Worm (Caenorhabditis elegans) whole organism, L4 larva: ENCODE results near the gene Y56A3A.22.

Experiments
- F26F4.8 ChIP-seq: fragments of 200-800 bp; sonication (Bioruptor generic); conservative IDR thresholded peaks from 2 replicates; pipeline ENCODE4 v1.3.6; 2022; ENCODE audit warnings: missing genetic modification characterization, missing compliant biosample characterization
- F37D6.2 ChIP-seq: sonication (generic microtip); optimal IDR thresholded peaks from 2 replicates; lab custom pipeline; 2016; ENCODE audit warnings: mild to moderate bottlenecking, missing genetic modification characterization, missing compliant biosample characterization
- F44E2.7 ChIP-seq: fragments of 200-800 bp; sonication (Bioruptor generic); IDR thresholded peaks from 2 replicates; pipeline ENCODE4 v2.1.2; 2022; ENCODE audit warnings: missing genetic modification characterization, missing compliant biosample characterization
- F49E8.2 ChIP-seq: sonication (generic microtip); optimal IDR thresholded peaks from 2 replicates; lab custom pipeline; 2016; ENCODE audit warnings: missing compliant biosample characterization, mild to moderate bottlenecking, missing genetic modification characterization, borderline replicate concordance
- T20F7.1 ChIP-seq: fragments of 200-800 bp; sonication (Bioruptor generic); optimal IDR thresholded peaks from 2 replicates; lab custom pipeline; 2018; ENCODE audit warnings: mild to moderate bottlenecking, missing genetic modification characterization, missing compliant biosample characterization
- T26A8.4 ChIP-seq: fragments of 200-800 bp; sonication (Bioruptor generic); IDR thresholded peaks from 2 replicates; pipeline ENCODE4 v1.3.6; 2022; ENCODE audit warnings: missing genetic modification characterization, missing compliant biosample characterization
- Y5F2A.4 ChIP-seq: fragments of 200-800 bp; sonication (Bioruptor generic); optimal IDR thresholded peaks from 2 replicates; lab custom pipeline; 2018; ENCODE audit warnings: mild to moderate bottlenecking, missing genetic modification characterization, missing compliant biosample characterization
- ZK546.5 ChIP-seq, 2 experiments: sonication (generic microtip); optimal IDR thresholded peaks; 2 replicates each; lab custom pipeline; 2017; ENCODE audit warnings: missing biosample characterization in 2 of 2, missing genetic modification characterization in 2 of 2
- aha-1 ChIP-seq: fragments of 150-350 bp; peaks from one replicate; lab custom pipeline; 2014; ENCODE audit warnings: missing biosample characterization, missing genetic modification characterization
- ceh-20 ChIP-seq: fragments of 200-800 bp; sonication (Bioruptor generic); IDR thresholded peaks from 2 replicates; pipeline ENCODE4 v1.3.6; 2022; ENCODE audit warnings: missing genetic modification reagents, missing genetic modification characterization, missing compliant biosample characterization
- ceh-28 ChIP-seq: fragments of 150-350 bp; optimal IDR thresholded peaks from 2 replicates; lab custom pipeline; 2014; ENCODE audit warnings: missing biosample characterization, missing genetic modification reagents, missing genetic modification characterization
- ceh-44 ChIP-seq: fragments of 200-800 bp; sonication (Bioruptor generic); IDR thresholded peaks from 2 replicates; pipeline ENCODE4 v1.3.6; 2022; ENCODE audit warnings: missing genetic modification reagents, missing genetic modification characterization, missing compliant biosample characterization
- daf-16 ChIP-seq, 3 experiments: sonication (generic microtip); optimal IDR thresholded peaks; 2 replicates each; lab custom pipeline; 2016 to 2017; ENCODE audit warnings: missing genetic modification characterization in 3 of 3, missing genetic modification reagents in 3 of 3, mild to moderate bottlenecking in 2 of 3, missing compliant biosample characterization in 2 of 3, missing biosample characterization in 1 of 3, moderate library complexity in 1 of 3
- daf-8 ChIP-seq: fragments of 200-800 bp; sonication (Bioruptor generic); IDR thresholded peaks from 2 replicates; pipeline ENCODE4 v1.3.6; 2022; ENCODE audit warnings: missing genetic modification characterization, missing compliant biosample characterization
- dmd-8 ChIP-seq: fragments of 200-800 bp; sonication (Bioruptor generic); IDR thresholded peaks from 2 replicates; pipeline ENCODE4 v1.3.6; 2022; ENCODE audit warnings: missing genetic modification characterization, missing compliant biosample characterization
- dmd-9 ChIP-seq: fragments of 200-800 bp; sonication (Bioruptor generic); IDR thresholded peaks from 2 replicates; pipeline ENCODE4 v1.3.6; 2022; ENCODE audit warnings: missing genetic modification reagents, missing genetic modification characterization, missing compliant biosample characterization
- dve-1 ChIP-seq: sonication (generic microtip); optimal IDR thresholded peaks from 2 replicates; lab custom pipeline; 2017; ENCODE audit warnings: antibody characterized with exemption, mild to moderate bottlenecking, missing genetic modification characterization, missing compliant biosample characterization; ENCODE audit not compliant: insufficient read depth
- lin-39 ChIP-seq: fragments of 150-350 bp; optimal IDR thresholded peaks from 2 replicates; lab custom pipeline; 2014; ENCODE audit warnings: missing biosample characterization, missing genetic modification reagents, missing genetic modification characterization
- lir-3 ChIP-seq: sonication (generic microtip); optimal IDR thresholded peaks from 2 replicates; lab custom pipeline; 2016; ENCODE audit warnings: mild to moderate bottlenecking, missing genetic modification characterization, missing compliant biosample characterization
- mdt-29 ChIP-seq: fragments of 200-800 bp; sonication (Bioruptor generic); IDR thresholded peaks from 2 replicates; pipeline ENCODE4 v1.3.6; 2022; ENCODE audit warnings: missing genetic modification reagents, missing genetic modification characterization, missing compliant biosample characterization
- mes-2 ChIP-seq: sonication (generic microtip); optimal IDR thresholded peaks from 2 replicates; lab custom pipeline; 2016; ENCODE audit warnings: missing genotype, mild to moderate bottlenecking, missing genetic modification characterization, missing compliant biosample characterization; ENCODE audit not compliant: poor library complexity, severe bottlenecking
- mxl-2 ChIP-seq: fragments of 200-800 bp; sonication (Bioruptor generic); conservative IDR thresholded peaks from 2 replicates; pipeline ENCODE4 v1.3.6; 2022; ENCODE audit warnings: missing genetic modification reagents, missing genetic modification characterization, missing compliant biosample characterization
- nhr-102 ChIP-seq: sonication (generic microtip); optimal IDR thresholded peaks from 2 replicates; lab custom pipeline; 2016; ENCODE audit warnings: mild to moderate bottlenecking, missing genetic modification characterization, moderate library complexity, missing compliant biosample characterization
- nhr-41 ChIP-seq: fragments of 200-800 bp; sonication (Bioruptor generic); IDR thresholded peaks from 2 replicates; pipeline ENCODE4 v1.3.6; 2022; ENCODE audit warnings: missing genetic modification reagents, missing genetic modification characterization, missing compliant biosample characterization
- nhr-42 ChIP-seq: fragments of 200-800 bp; sonication (Bioruptor generic); IDR thresholded peaks from 2 replicates; pipeline ENCODE4 v1.3.6; 2022; ENCODE audit warnings: missing genetic modification characterization, missing compliant biosample characterization
- nhr-6 ChIP-seq: fragments of 150-350 bp; optimal IDR thresholded peaks from 2 replicates; lab custom pipeline; 2014; ENCODE audit warnings: missing biosample characterization, missing genetic modification characterization
- nhr-76 ChIP-seq: fragments of 150-350 bp; optimal IDR thresholded peaks from 2 replicates; lab custom pipeline; 2014; ENCODE audit warnings: missing biosample characterization, missing genetic modification characterization
- pha-4 ChIP-seq, 2 experiments: fragments of 150-350 bp in 1 of 2; fragments of 200-800 bp in 1 of 2; sonication (Bioruptor generic) in 1 of 2; IDR thresholded peaks in 1 of 2; optimal IDR thresholded peaks in 1 of 2; 2 replicates each; pipeline versions ENCODE4 v1.3.6 to Lab custom; 2014 to 2022; ENCODE audit warnings: missing genetic modification characterization in 2 of 2, missing genetic modification reagents in 2 of 2, missing biosample characterization in 1 of 2, missing compliant biosample characterization in 1 of 2
- pqm-1 ChIP-seq: sonication (generic microtip); optimal IDR thresholded peaks from 2 replicates; lab custom pipeline; 2017; ENCODE audit warnings: missing biosample characterization, missing genetic modification characterization
- snpc-1.2 ChIP-seq: fragments of 200-800 bp; sonication (Bioruptor generic); IDR thresholded peaks from 2 replicates; pipeline ENCODE4 v1.3.6; 2022; ENCODE audit warnings: missing genetic modification reagents, missing genetic modification characterization, missing compliant biosample characterization
- snpc-4 ChIP-seq: fragments of 150-350 bp; optimal IDR thresholded peaks from 2 replicates; lab custom pipeline; 2014; ENCODE audit warnings: missing biosample characterization, missing genetic modification characterization
- unc-130 ChIP-seq: sonication (generic microtip); optimal IDR thresholded peaks from 2 replicates; lab custom pipeline; 2016; ENCODE audit warnings: missing genetic modification reagents, missing genetic modification characterization, missing compliant biosample characterization
- unc-39 ChIP-seq: sonication (generic microtip); optimal IDR thresholded peaks from 2 replicates; lab custom pipeline; 2017; ENCODE audit warnings: missing biosample characterization, missing genetic modification characterization
- vab-7 ChIP-seq: fragments of 200-800 bp; sonication (Bioruptor generic); IDR thresholded peaks from 2 replicates; pipeline ENCODE4 v1.3.6; 2022; ENCODE audit warnings: missing genetic modification reagents, missing genetic modification characterization, missing compliant biosample characterization
- ztf-11 ChIP-seq: fragments of 150-350 bp; optimal IDR thresholded peaks from 2 replicates; lab custom pipeline; 2014; ENCODE audit warnings: missing biosample characterization, missing genetic modification characterization
- ztf-7 ChIP-seq: fragments of 150-350 bp; optimal IDR thresholded peaks from 2 replicates; lab custom pipeline; 2014; ENCODE audit warnings: missing biosample characterization, missing genetic modification characterization

Y56A3A.22 gene

DNA sequence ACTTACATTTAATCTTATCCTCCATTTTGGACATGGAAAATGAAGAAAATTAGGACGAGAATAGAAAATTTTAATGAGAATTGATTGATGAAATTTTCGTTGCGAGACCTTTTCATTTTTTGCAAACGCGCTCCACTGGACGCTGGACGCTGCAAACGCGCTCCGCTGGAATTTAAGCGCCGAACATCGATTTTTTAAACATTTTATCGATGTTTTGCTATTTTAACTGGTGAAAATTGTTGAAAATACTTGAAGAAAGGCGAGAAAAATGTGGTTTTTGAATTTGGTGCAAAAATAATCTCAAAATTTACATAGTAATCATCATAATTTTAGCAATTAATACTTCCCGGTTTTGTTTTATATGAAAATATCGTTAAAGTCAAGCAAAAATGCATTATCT, 28.6 kb upstream of the Y56A3A.22 start, which contains the start of gene Y56A3A.41:
Gene Y56A3A.41, minus strand, starts transcription at position 101 of the 400 bp plus-strand sequence.
- TF ChIP-seq snpc-1.2 (GFP tag; lab: Robert Waterston, UW): no peak
- TF ChIP-seq F26F4.8 (GFP tag; lab: Robert Waterston, UW): no peak
- TF ChIP-seq nhr-42 (GFP tag; lab: Robert Waterston, UW): no peak
- no peak for TF ChIP-seq ztf-7
- no peak for TF ChIP-seq nhr-41 (GFP tag; lab: Robert Waterston, UW)
- TF ChIP-seq dmd-9 (GFP tag; lab: Robert Waterston, UW): no peak
- no peak for TF ChIP-seq lir-3 (tag; lab: Kevin White, UChicago)
- no peak for TF ChIP-seq daf-8 (GFP tag; lab: Robert Waterston, UW)
- no peak for TF ChIP-seq T20F7.1 (GFP tag; lab: Kevin White, UChicago)
- no peak for TF ChIP-seq nhr-76
- no peak for TF ChIP-seq pqm-1 (tag; lab: Kevin White, UChicago)
- no peak for TF ChIP-seq mes-2
- TF ChIP-seq mdt-29 (GFP tag; lab: Robert Waterston, UW): no peak
- no peak for TF ChIP-seq dve-1 (tag; lab: Kevin White, UChicago)
- TF ChIP-seq ztf-11: no peak

DNA sequence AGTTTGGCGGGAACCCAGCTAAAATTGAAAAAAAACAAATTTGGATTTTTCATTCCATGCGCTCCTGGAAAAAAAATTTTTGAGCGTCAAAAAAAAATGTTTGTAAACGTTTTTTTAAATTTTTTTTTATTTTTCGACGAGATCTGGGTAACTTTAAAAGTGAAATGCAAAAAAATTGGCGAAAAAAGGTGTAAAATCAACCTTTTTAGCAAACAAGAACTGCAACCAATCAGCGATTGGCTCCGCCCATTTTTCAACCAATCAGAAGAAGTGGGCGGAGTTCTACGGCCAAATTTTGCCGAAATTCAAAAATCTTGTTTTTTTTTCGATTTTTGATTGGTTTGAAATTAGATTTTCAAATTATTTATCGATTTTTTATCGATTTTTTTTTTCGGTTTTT, 26.0 kb upstream of the Y56A3A.22 start:
- TF ChIP-seq unc-130 (GFP tag; lab: Kevin White, UChicago) (no peak), ceh-28 (tag; lab: Kevin White, UChicago) (peak; percentile 3)

DNA sequence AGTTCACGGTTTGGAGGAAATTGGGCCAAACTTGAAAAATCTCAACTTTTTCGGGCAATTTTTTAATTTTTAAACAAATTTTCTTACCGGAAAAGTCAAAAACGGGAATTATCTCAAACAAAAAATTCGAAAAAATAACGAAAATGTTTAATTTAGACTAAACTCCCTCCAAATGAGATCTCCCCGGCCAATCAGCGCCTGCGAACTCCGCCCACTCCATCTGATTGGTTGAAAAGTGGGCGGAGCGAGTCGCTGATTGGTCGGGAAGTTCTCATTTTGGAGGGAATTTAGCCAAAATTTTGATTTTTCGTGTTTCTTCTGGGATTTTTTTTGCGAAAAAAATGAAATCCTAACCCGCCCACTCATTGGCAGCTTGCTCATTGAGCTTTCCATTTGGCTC, 24.8 kb upstream of the Y56A3A.22 start:
- TF ChIP-seq F49E8.2 (tag; lab: Kevin White, UChicago) (no peak), F37D6.2 (no peak), Y5F2A.4 (GFP tag; lab: Kevin White, UChicago) (no peak), vab-7 (GFP tag; lab: Robert Waterston, UW) (no peak), snpc-4 (tag; lab: Kevin White, UChicago) (no peak), pha-4 (GFP tag; IDR thresholded peaks at IDR 0.05; lab: Robert Waterston, UW) (no peak), pha-4 (tag; optimal IDR thresholded peaks at IDR 0.05; lab: Kevin White, UChicago) (no peak), unc-39 (tag; lab: Kevin White, UChicago) (no peak), lin-39 (tag; lab: Kevin White, UChicago) (no peak), nhr-42 (GFP tag; lab: Robert Waterston, UW) (no peak), ZK546.5 (tag; optimal IDR thresholded peaks at IDR 0.05; lab: Kevin White, UChicago) (no peak), daf-16 (GFP tag; optimal IDR thresholded peaks at IDR 0.05; lab: Kevin White, UChicago) (no peak), daf-16 (tag; optimal IDR thresholded peaks at IDR 0.05; lab: Kevin White, UChicago) (no peak), ceh-44 (GFP tag; lab: Robert Waterston, UW) (no peak), ceh-20 (GFP tag; lab: Robert Waterston, UW) (no peak), nhr-102 (tag; lab: Kevin White, UChicago) (no peak), aha-1 (tag; lab: Kevin White, UChicago) (no peak), T26A8.4 (GFP tag; lab: Robert Waterston, UW) (no peak), ceh-28 (tag; lab: Kevin White, UChicago) (no peak), dmd-8 (GFP tag; lab: Robert Waterston, UW) (no peak), F44E2.7 (GFP tag; lab: Robert Waterston, UW) (no peak)
- TF ChIP-seq, all 104 proteins: peak for 0

DNA sequence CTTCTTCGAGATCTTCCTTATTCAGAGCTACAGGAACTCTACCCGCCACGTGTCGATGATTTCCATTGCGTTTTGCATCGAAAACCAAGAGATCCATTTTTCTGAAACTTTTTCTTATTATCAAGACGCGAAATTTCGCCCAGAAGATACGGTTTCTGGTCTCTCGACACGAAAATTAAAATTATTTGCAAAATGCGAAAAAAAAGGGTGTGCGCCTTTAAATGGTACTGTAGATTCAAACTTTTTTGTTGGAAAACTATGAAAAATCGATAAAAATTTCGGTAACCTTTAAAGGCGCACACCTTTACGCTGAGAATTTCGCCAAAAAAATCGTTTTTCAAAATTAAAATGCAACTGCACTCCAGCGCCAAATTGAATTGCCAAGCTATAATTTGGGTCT, 23.3 kb upstream of the Y56A3A.22 start, which contains the start of gene tsen-2:
Gene tsen-2, minus strand, starts transcription at position 101 of the 400 bp plus-strand sequence.
- TF ChIP-seq mxl-2 (GFP tag; lab: Robert Waterston, UW) (no peak), ceh-20 (GFP tag; lab: Robert Waterston, UW) (no peak), nhr-6 (tag; lab: Kevin White, UChicago) (no peak)
